Fruit fly (Drosophila melanogaster): Measurements from ENCODE around the gene CG11779.

Gene CG11779

DNA sequence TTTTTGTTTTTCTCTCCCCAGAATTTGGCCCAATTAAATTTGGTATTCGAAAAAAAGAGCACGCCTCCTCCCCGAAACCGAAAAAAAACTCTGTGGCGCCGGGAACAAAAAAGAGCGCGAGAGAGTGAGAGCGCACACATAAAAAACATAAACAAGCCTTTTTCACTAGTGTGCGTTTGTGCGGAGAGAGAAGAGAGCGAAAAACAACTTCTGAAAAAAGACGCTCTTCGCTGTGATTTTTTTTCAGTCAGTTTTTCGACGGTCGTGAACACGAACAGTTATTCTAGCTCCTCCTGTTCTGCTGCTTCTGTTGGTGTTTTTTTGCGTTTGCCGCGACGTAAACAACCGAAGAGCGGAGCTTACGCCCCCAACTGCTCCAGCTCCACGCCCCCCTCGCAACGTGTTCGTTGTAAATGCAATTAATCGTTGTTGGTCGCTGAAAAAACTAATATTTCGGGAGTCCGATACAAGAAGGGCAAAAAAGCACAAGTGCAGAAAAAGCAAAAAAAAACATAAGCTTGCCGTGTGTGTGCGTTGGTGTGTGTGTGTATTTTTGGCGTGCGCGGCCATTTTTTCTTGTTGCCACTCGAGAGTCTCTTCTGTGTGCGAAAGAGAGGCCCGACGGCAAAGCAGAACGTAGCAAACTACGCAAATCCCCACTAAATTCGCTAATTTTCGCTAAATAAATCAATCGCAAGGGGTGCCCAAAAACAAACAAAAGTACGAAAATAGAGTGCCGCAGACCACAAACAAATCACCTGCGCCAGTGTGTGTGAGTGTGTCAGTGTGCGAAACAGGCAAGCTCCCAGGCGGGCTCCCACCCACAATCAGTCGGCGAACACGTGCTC, 4.5 kb upstream of the CG11779 start, which contains the start of gene sqz (continued):
- TF ChIP-seq Med (GFP tag), result peak; percentile 78
- no peak for TF ChIP-seq CG1529 (GFP tag; optimal IDR thresholded peaks at IDR 0.05)
- TF ChIP-seq grau (tag; optimal IDR thresholded peaks at IDR 0.05), result peak; percentile 13
- TF ChIP-seq Ets97D (GFP tag; optimal IDR thresholded peaks at IDR 0.05), result no peak
- no peak for TF ChIP-seq CG11093 (GFP tag; IDR thresholded peaks at IDR 0.05)
- TF ChIP-seq CG2875 (GFP tag; optimal IDR thresholded peaks at IDR 0.05), result no peak
- no peak for TF ChIP-seq salm (tag; optimal IDR thresholded peaks at IDR 0.05)
- TF ChIP-seq Usf (GFP tag; optimal IDR thresholded peaks at IDR 0.05), result no peak
- no peak for TF ChIP-seq Antp (GFP tag; optimal IDR thresholded peaks at IDR 0.05)
- peak in 1 of 2 experiments; percentile 84 for TF ChIP-seq bsh (GFP tag; optimal IDR thresholded peaks at IDR 0.05)
- no peak for TF ChIP-seq CG11247 (GFP tag; IDR thresholded peaks at IDR 0.05)
- peak; percentile 36; the same call in 1 of the 2 replicates for TF ChIP-seq E2f2 (GFP tag; IDR thresholded peaks at IDR 0.05)
- TF ChIP-seq CG2199 (GFP tag; IDR thresholded peaks at IDR 0.05), result 0 out of 3 replicates have a peak, but pooled peaks have one; percentile 21
- TF ChIP-seq ase (GFP tag; IDR thresholded peaks at IDR 0.05), result no peak
- no peak for TF ChIP-seq pfk (GFP tag; optimal IDR thresholded peaks at IDR 0.05)
- TF ChIP-seq CG9876 (GFP tag; optimal IDR thresholded peaks at IDR 0.05), result no peak
- TF ChIP-seq BtbVII (GFP tag; optimal IDR thresholded peaks at IDR 0.05), result peak; percentile 50
- TF ChIP-seq fd96Cb (tag; optimal IDR thresholded peaks at IDR 0.05), result no peak
- peak; percentile 38; the same call in 2 of the 3 replicates for TF ChIP-seq Opbp (GFP tag; IDR thresholded peaks at IDR 0.05; ENCODE audit: partially characterized antibody)
- TF ChIP-seq Lim3 (GFP tag; IDR thresholded peaks at IDR 0.05), result no peak
- TF ChIP-seq CG2712 (tag; optimal IDR thresholded peaks at IDR 0.05), result peak; percentile 4
- TF ChIP-seq tgo (GFP tag; IDR thresholded peaks at IDR 0.05), result no peak
- TF ChIP-seq CG32532 (GFP tag; IDR thresholded peaks at IDR 0.05), result peak; percentile 61; the same call in 1 of the 2 replicates
- no peak for TF ChIP-seq Sry-β (GFP tag; optimal IDR thresholded peaks at IDR 0.05)
- TF ChIP-seq CG6689 (GFP tag; IDR thresholded peaks at IDR 0.05), result no peak
- TF ChIP-seq chinmo (GFP tag; IDR thresholded peaks at IDR 0.05; ENCODE audit: partially characterized antibody), result peak; percentile 82; the same call in 3 of the 4 replicates
- no peak for TF ChIP-seq Taf1 (GFP tag; IDR thresholded peaks at IDR 0.05)
- TF ChIP-seq CG32767 (GFP tag; IDR thresholded peaks at IDR 0.05), result peak; percentile 60; the same call in 1 of the 2 replicates
- no peak for TF ChIP-seq CG4404 (GFP tag; IDR thresholded peaks at IDR 0.05)
- no peak for TF ChIP-seq CG8765 (GFP tag; IDR thresholded peaks at IDR 0.05)
- no peak for TF ChIP-seq CG17359 (tag; optimal IDR thresholded peaks at IDR 0.05)
- no peak for TF ChIP-seq CG8290 (GFP tag; optimal IDR thresholded peaks at IDR 0.05)
- TF ChIP-seq CG8290 (tag; optimal IDR thresholded peaks at IDR 0.05), result peak in 1 of 2 experiments; percentile 22
- 0 out of 2 replicates have a peak, but pooled peaks have one; percentile 24 for TF ChIP-seq slbo (GFP tag; IDR thresholded peaks at IDR 0.05)
- no peak for TF ChIP-seq br (optimal IDR thresholded peaks at IDR 0.05)
- peak; percentile 40 for TF ChIP-seq CG3995 (GFP tag; optimal IDR thresholded peaks at IDR 0.05)
- no peak for TF ChIP-seq ab (GFP tag; optimal IDR thresholded peaks at IDR 0.05)
- TF ChIP-seq CG12659 (GFP tag; optimal IDR thresholded peaks at IDR 0.05), result no peak
- TF ChIP-seq sna (GFP tag; IDR thresholded peaks at IDR 0.05; ENCODE audit: partially characterized antibody), result peak; percentile 49; the same call in 1 of the 2 replicates
- TF ChIP-seq danr (GFP tag; IDR thresholded peaks at IDR 0.05), result no peak
- TF ChIP-seq Bdp1 (GFP tag; optimal IDR thresholded peaks at IDR 0.05), result no peak
- no peak for TF ChIP-seq CG10267 (tag; optimal IDR thresholded peaks at IDR 0.05)
- no peak for TF ChIP-seq vnd (GFP tag; IDR thresholded peaks at IDR 0.05; ENCODE audit: partially characterized antibody)
- TF ChIP-seq kay (GFP tag; optimal IDR thresholded peaks at IDR 0.05), result no peak
- no peak for TF ChIP-seq CG11723 (GFP tag; optimal IDR thresholded peaks at IDR 0.05)
- TF ChIP-seq ham (GFP tag; IDR thresholded peaks at IDR 0.05), result no peak
- TF ChIP-seq CG3163 (GFP tag; optimal IDR thresholded peaks at IDR 0.05), result peak; percentile 96
- no peak for TF ChIP-seq CG7928 (GFP tag; optimal IDR thresholded peaks at IDR 0.05)
- TF ChIP-seq eve (GFP tag; optimal IDR thresholded peaks at IDR 0.05), result no peak
- no peak for TF ChIP-seq pnt (GFP tag; optimal IDR thresholded peaks at IDR 0.05)

All from whole organism, embryonic.